Worm (Caenorhabditis elegans) whole organism, young adult: ENCODE measurements around the gene C16C4.17.
"Not testable (repeated sequence)": the region's sequence is repeated elsewhere in the genome, so short reads cannot be mapped to it uniquely, and the experiment has no call there.

Source experiments
- B0336.3 ChIP-seq: fragments of 200-800 bp; sonication (Bioruptor generic); IDR thresholded peaks from 2 replicates; pipeline ENCODE4 v1.3.6; 2022; ENCODE audit warnings: missing genetic modification characterization, missing compliant biosample characterization
- D2030.7 ChIP-seq: fragments of 200-800 bp; sonication (Bioruptor generic); IDR thresholded peaks from 2 replicates; pipeline ENCODE4 v1.3.6; 2022; ENCODE audit warnings: missing genetic modification reagents, missing genetic modification characterization, missing compliant biosample characterization
- K11D2.4 ChIP-seq: fragments of 200-800 bp; sonication (Bioruptor generic); IDR thresholded peaks from 2 replicates; pipeline ENCODE4 v1.3.6; 2022; ENCODE audit warnings: missing genetic modification reagents, missing genetic modification characterization, missing compliant biosample characterization
- aptf-3 ChIP-seq: fragments of 200-800 bp; sonication (Bioruptor generic); IDR thresholded peaks from 2 replicates; pipeline ENCODE4 v1.3.6; 2022; ENCODE audit warnings: missing genetic modification characterization, missing compliant biosample characterization
- attf-3 ChIP-seq: fragments of 200-800 bp; sonication (Bioruptor generic); conservative IDR thresholded peaks from 2 replicates; pipeline ENCODE4 v1.3.6; 2022; ENCODE audit warnings: missing genetic modification reagents, missing genetic modification characterization, missing compliant biosample characterization
- attf-6 ChIP-seq: fragments of 200-800 bp; sonication (Bioruptor generic); IDR thresholded peaks from 2 replicates; pipeline ENCODE4 v1.3.6; 2022; ENCODE audit warnings: missing genetic modification reagents, missing genetic modification characterization, missing compliant biosample characterization
- ccch-3 ChIP-seq: fragments of 200-800 bp; sonication (Bioruptor generic); optimal IDR thresholded peaks from 2 replicates; lab custom pipeline; 2018; ENCODE audit warnings: mild to moderate bottlenecking, missing genetic modification characterization, missing compliant biosample characterization
- chd-7 ChIP-seq: sonication (generic microtip); optimal IDR thresholded peaks from 2 replicates; lab custom pipeline; 2016; ENCODE audit warnings: mild to moderate bottlenecking, missing genetic modification characterization, moderate library complexity, missing compliant biosample characterization
- dpl-1 ChIP-seq: fragments of 150-350 bp; optimal IDR thresholded peaks from 2 replicates; lab custom pipeline; 2014; ENCODE audit warnings: missing biosample characterization, missing genetic modification reagents, missing genetic modification characterization
- fkh-3 ChIP-seq: sonication (generic microtip); optimal IDR thresholded peaks from 2 replicates; lab custom pipeline; 2016; ENCODE audit warnings: mild to moderate bottlenecking, missing genetic modification characterization, missing compliant biosample characterization
- hmg-1.2 ChIP-seq: fragments of 200-800 bp; sonication (Bioruptor generic); IDR thresholded peaks from 2 replicates; pipeline ENCODE4 v1.3.6; 2022; ENCODE audit warnings: missing genetic modification reagents, missing genetic modification characterization, missing compliant biosample characterization
- lin-35 ChIP-seq, 3 experiments: fragments of 150-350 bp in 2 of 3; sonication (generic microtip) in 1 of 3; optimal IDR thresholded peaks; 2 replicates each; lab custom pipeline; 2014 to 2018; ENCODE audit warnings: missing biosample characterization in 3 of 3, missing genetic modification characterization in 3 of 3, missing genetic modification reagents in 3 of 3
- mcd-1 ChIP-seq: fragments of 200-800 bp; sonication (Bioruptor generic); IDR thresholded peaks from 2 replicates; pipeline ENCODE4 v1.3.6; 2022; ENCODE audit warnings: missing genetic modification reagents, missing genetic modification characterization, missing compliant biosample characterization
- nhr-179 ChIP-seq: sonication (generic microtip); optimal IDR thresholded peaks from 2 replicates; lab custom pipeline; 2016; ENCODE audit warnings: mild to moderate bottlenecking, missing genetic modification characterization, missing compliant biosample characterization
- nhr-27 ChIP-seq: fragments of 200-800 bp; sonication (Bioruptor generic); optimal IDR thresholded peaks from 2 replicates; lab custom pipeline; 2018; ENCODE audit warnings: mild to moderate bottlenecking, missing genetic modification characterization, moderate library complexity, missing compliant biosample characterization
- nhr-80 ChIP-seq: sonication (generic microtip); optimal IDR thresholded peaks from 2 replicates; lab custom pipeline; 2016; ENCODE audit warnings: missing genetic modification characterization, missing compliant biosample characterization
- repo-1 ChIP-seq: sonication (generic microtip); optimal IDR thresholded peaks from 2 replicates; lab custom pipeline; 2017; ENCODE audit warnings: mild to moderate bottlenecking, missing genetic modification characterization, missing compliant biosample characterization
- sdz-38 ChIP-seq: sonication (generic microtip); optimal IDR thresholded peaks from 2 replicates; lab custom pipeline; 2016; ENCODE audit warnings: missing genotype, missing genetic modification characterization, missing compliant biosample characterization
- snpc-4 ChIP-seq, 5 experiments: fragments of 150-350 bp in 1 of 5; sonication (generic microtip) in 4 of 5; optimal IDR thresholded peaks; 2 replicates each; lab custom pipeline; 2014 to 2018; ENCODE audit warnings: missing genetic modification characterization in 5 of 5, missing biosample characterization in 3 of 5, antibody characterized with exemption in 2 of 5, mild to moderate bottlenecking in 2 of 5, missing compliant biosample characterization in 2 of 5, missing genotype in 2 of 5, moderate library complexity in 2 of 5, missing genetic modification reagents in 1 of 5
- ztf-22 ChIP-seq: fragments of 200-800 bp; sonication (Bioruptor generic); optimal IDR thresholded peaks from 2 replicates; lab custom pipeline; 2018; ENCODE audit warnings: mild to moderate bottlenecking, missing genetic modification characterization, moderate library complexity, missing compliant biosample characterization
- ztf-3 ChIP-seq: fragments of 200-800 bp; sonication (Bioruptor generic); optimal IDR thresholded peaks from 2 replicates; lab custom pipeline; 2018; ENCODE audit warnings: mild to moderate bottlenecking, missing genetic modification characterization, missing compliant biosample characterization

Gene C16C4.17

DNA sequence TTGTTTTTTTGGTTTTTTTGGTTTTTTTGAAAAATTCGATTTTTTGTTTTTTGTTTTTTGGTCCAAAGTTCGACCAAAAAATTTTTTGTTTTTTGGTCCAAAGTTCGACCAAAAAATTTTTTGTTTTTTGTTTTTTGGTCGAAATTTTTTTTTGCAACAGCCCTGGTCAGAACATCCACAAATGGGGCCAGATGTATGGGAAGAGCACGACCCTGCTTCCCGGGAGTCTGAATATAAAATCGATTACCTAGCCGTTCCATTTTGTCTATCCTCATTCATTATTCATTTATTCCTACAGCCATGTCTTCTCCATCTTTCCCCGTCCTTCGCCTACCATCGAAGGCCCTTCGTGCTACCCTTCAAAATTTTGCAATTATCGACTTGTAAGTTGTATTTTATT lies 10.3 kb upstream of the C16C4.17 start, which contains the start of gene fbxb-95:
fbxb-95 (plus strand) TSS at position 301 of the 400 bp plus-strand sequence.
- TF ChIP-seq dpl-1 (GFP tag; lab: Kevin White, UChicago); nhr-179 (tag; lab: Kevin White, UChicago); ztf-22 (GFP tag; lab: Kevin White, UChicago): not testable (repeated sequence)

DNA sequence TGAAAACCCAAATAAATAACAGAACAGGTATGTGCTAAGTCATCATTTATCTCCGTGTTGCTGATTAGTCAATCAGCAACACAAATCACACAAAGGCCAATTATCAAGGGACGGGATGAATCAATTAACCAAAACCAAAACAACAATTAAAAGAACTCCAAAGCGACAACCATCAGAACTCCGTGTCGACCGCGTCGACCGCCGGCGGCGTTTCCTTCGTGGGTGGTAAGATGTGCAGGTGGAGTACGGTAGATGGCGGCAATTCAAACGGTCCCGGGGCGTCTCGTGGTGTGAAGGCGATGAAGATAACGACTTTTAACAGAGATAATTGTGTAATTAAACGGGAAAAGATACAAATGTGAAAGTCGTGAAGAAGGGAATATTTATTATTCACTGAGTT lies 8.9 kb upstream of the C16C4.17 start:
- TF ChIP-seq mcd-1 (GFP tag; lab: Robert Waterston, UW), result peak; percentile 41
- 0 out of 2 replicates have a peak, but pooled peaks have one; percentile 56 for TF ChIP-seq aptf-3

DNA sequence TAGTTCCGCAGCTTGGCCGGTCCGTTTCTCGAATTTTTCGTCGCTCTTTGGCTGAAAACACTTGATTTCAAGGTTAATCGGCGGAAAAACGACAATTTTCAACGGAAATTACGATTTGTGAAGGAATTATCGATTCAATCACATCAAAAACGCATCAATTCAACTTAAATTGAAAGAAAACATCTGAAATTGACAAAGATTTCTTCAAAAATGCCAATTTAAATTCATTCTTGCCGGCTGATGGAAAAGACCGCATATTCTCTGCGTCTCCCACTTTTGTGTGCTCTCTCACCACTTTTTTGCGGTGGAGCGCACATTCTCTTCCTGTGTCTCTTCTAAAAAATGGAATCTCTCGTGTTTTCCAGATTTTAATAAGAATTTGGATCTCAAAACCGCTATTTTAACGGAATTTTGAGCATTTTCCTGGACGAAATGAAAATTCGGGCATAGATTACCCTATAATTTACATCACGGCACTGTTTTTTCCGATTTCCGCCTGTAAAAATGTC lies 3.0 kb upstream of the C16C4.17 start, which contains the start of gene C16C4.18:
C16C4.18 (minus strand) TSS at position 51 of the 509 bp plus-strand sequence.
- TF ChIP-seq mcd-1 (GFP tag; lab: Robert Waterston, UW) (peak; percentile 67; the same call in 1 of the 2 replicates), D2030.7 (peak; percentile 44; the same call in 1 of the 2 replicates), hmg-1.2 (GFP tag; lab: Robert Waterston, UW) (peak; percentile 96)

DNA sequence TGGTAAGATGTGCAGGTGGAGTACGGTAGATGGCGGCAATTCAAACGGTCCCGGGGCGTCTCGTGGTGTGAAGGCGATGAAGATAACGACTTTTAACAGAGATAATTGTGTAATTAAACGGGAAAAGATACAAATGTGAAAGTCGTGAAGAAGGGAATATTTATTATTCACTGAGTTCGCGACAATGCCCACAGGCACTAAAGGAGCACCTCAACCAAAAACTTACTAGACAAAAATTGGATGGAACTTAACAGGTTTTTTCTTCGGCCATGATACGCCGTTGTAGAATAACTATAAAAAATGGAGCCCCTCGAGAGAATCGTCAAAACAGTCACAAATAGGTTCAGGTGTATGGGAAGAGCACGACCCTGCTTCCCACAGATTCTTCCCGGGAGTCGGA lies 2.0 kb upstream of the C16C4.17 start, which contains the start of gene fbxb-98:
fbxb-98 (plus strand) TSS at position 301 of the 400 bp plus-strand sequence.
- not testable (repeated sequence) for TF ChIP-seq ccch-3 (GFP tag; lab: Kevin White, UChicago); lin-35 (GFP tag; optimal IDR thresholded peaks at IDR 0.05; lab: Kevin White, UChicago); K11D2.4

DNA sequence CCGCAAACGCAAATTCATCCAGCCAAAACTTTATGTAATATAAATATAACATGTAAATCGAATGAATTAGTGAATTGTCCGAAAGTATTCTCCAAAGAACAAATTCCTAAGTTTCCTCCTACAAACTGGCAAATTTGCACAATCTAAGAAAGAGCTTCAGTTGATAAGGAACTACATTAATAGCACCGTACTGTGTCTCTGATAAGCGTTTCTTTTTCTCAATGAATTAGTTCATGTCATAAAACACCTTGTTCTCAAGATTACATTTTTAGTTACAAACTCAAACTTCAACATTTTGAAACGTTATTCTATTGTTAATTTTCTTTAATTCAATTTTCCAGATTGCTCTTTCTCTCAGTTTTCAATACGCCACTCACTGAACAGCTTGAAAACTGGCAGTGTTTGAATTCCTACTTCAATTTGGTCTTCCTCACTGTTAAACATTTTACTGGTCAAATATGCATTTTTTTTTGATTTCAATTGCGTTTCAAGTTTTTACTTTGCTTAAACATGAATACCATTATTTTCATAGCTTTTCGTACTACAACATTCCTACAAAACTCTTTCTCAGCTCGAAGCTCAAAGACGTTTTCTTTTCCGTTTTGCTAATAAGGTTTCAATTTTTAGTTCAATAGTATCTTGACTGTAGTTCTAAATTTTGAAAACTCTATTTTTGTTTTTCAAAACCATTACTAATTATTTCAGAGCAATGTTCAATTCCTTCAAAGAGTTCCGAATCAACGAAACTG lies 1.5 kb downstream of the C16C4.17 start, which contains the start of gene math-15:
math-15 (plus strand) TSS at position 699 of the 749 bp plus-strand sequence.
- TF ChIP-seq nhr-80 (peak; percentile 26), attf-3 (no peak), attf-6 (GFP tag; lab: Robert Waterston, UW) (no peak), B0336.3 (GFP tag; lab: Robert Waterston, UW) (no peak)

DNA sequence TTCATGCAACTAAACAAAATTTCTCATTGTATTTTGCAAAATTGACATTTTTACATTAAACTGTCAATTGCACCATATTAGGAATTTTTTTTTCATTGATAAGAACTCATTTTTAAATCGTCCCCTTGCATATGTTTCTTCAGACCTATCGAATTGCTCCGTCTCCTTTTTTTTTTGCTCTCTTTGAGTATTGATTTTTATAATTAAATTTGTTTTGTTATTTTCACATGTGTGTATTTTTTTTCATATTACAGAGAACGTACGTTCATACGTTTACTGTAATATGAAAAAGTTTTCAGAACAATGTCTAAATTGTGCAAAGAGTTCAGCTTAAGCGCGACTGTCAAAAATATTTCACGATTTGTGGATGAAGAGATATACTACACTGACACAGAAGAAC lies 4.7 kb downstream of the C16C4.17 start, which contains the start of gene math-14:
math-14 (plus strand) TSS at position 301 of the 400 bp plus-strand sequence.
- peak; percentile 49 for TF ChIP-seq nhr-80
- no peak for TF ChIP-seq snpc-4 (GFP tag; optimal IDR thresholded peaks at IDR 0.05; lab: Kevin White, UChicago)
- no peak for TF ChIP-seq snpc-4 (tag; optimal IDR thresholded peaks at IDR 0.05; lab: Kevin White, UChicago)
- TF ChIP-seq, all 124 proteins: peak for 1

DNA sequence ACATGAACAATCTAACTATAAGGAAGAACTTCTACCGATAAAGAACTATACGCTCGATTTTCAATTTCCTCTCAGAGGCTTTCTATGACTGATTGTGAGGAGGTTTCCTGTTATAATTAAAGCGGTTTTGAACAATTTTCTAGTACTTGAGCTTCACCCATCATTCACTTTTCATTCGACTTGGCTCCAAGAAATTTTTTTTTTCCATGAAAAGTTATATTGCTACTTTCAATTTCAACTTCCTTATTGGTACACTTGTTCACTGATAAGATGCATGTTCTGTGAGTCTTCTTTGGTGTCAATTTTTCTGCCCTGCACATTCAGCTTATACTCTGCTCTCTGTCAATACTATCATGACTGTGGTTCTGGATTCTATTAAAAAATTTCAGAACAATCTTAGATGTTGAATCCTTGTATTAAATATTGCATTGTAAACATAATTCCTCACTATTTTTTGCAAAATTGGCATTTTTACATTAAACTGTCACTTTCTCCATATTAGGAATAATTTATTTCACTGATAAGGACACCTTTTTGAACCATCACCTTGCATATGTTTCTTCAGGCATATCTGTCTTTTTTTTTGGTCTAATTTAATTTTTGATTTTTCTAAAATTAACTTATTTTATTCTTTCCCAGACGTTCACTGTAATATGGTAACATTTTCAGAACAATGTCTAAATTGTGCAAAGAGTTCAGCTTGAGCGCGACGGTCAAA lies 6.7 kb downstream of the C16C4.17 start, which contains the start of gene math-10:
math-10 (plus strand) TSS at position 668 of the 718 bp plus-strand sequence.
- TF ChIP-seq nhr-27 (tag; lab: Kevin White, UChicago) (no peak), sdz-38 (tag; lab: Kevin White, UChicago) (no peak), nhr-80 (peak; percentile 72), fkh-3 (tag; lab: Kevin White, UChicago) (no peak), repo-1 (tag; lab: Kevin White, UChicago) (no peak)

DNA sequence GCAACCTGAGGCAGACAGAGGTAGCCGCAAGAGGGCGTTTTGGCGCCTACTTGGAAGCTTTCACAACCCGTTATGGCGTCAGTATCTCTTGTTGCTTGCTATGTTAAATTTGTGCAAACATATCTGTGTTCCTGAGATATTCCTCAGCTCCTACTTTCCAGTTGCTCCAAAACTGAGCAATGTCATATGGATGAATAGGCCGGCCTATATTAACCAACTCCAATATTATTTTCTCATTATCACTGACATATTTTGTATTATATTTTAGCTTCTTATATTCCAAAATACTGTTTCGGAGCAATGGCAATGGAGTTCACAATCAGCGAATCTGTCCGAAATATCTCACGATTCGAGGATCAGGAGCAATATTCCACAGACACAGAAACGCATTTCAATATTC lies 11.3 kb downstream of the C16C4.17 start, which contains the start of gene math-13:
math-13 (plus strand) TSS at position 301 of the 400 bp plus-strand sequence.
- TF ChIP-seq chd-7 (tag; lab: Kevin White, UChicago), result no peak
- TF ChIP-seq ztf-3 (GFP tag; lab: Kevin White, UChicago), result no peak
- TF ChIP-seq, all 124 proteins: peak for 0
